Fruit fly (Drosophila melanogaster) Kc167 (cell line): ENCODE data around the gene unk.

Source experiments
- h ChIP-seq: fragments of >200 bp; optimal IDR thresholded peaks from 3 replicates; lab custom pipeline; 2018; ENCODE audit warnings: missing external identifiers
- psq ChIP-seq: fragments of >200 bp; optimal IDR thresholded peaks from 2 replicates; lab custom pipeline; 2017; ENCODE audit warnings: missing external identifiers

dm6 chr3R:23201122-23201521 lies 43.5 kb upstream of the unk start:
- TF ChIP-seq h (lab: Kevin White, UChicago) (no peak), psq (lab: Kevin White, UChicago) (no peak)
